Fruit fly (Drosophila melanogaster): ENCODE results near the gene CG3097.

CG3097 gene

DNA sequence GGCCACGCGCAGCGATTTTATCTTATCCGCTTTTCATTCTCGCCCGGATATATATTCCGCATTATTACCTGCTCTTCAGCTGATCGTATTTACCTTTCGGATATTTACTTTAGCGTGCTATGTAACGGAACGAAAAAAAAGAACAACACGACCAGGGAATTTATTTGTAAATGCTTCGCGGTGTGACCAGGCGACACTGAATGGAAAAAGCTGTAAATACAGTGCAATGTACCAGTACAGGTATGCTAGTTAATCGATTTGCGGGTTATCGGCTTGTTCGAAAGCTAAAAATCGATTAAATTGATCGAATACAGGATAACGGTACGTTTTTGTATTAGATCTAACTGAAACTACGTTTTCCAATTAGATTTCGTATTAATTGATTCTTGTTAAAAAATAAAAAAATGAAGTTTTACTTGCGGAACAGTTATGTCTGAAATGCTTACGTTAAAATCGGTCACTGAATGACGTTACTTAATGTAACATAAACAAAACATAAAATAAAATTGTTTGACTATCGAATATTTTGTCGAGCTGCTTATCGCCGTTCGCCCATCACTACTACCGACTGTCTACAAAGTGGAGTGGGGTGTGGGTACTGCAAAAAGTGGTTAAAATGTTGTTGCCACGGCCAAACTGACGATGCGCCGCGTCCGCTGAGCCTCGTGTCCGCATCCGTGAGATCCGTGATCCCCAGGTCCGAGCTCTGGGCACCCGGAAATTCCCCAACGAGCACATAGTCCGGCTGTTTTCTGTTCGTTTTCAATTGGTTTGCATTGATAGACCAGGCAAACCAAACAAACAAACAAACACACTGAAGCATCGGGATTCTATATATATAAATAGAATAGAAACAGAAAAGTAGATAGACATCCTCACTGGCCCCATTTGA, 6.3 kb downstream of the CG3097 start, which contains the start of the genes MAPk-Ak2 and CG42699 (continued):
- TF ChIP-seq Hr4 (GFP tag; optimal IDR thresholded peaks at IDR 0.05) (no peak), CG6792 (GFP tag; optimal IDR thresholded peaks at IDR 0.05) (peak; percentile 54), svp (GFP tag) (no peak), Ets21C (GFP tag; optimal IDR thresholded peaks at IDR 0.05) (no peak), lz (GFP tag; optimal IDR thresholded peaks at IDR 0.05) (no peak), vri (GFP tag; optimal IDR thresholded peaks at IDR 0.05) (peak; percentile 57), net (GFP tag; optimal IDR thresholded peaks at IDR 0.05) (peak; percentile 70), CG11294 (GFP tag; IDR thresholded peaks at IDR 0.05) (no peak), CG6163 (GFP tag; IDR thresholded peaks at IDR 0.05) (peak; percentile 34; the same call in 2 of the 3 replicates), fd85E (GFP tag; optimal IDR thresholded peaks at IDR 0.05) (no peak), cyc (GFP tag; optimal IDR thresholded peaks at IDR 0.05) (peak; percentile 3), ss (GFP tag; optimal IDR thresholded peaks at IDR 0.05) (peak; percentile 65 to 80), CG11902 (GFP tag; optimal IDR thresholded peaks at IDR 0.05) (no peak), Met (GFP tag; optimal IDR thresholded peaks at IDR 0.05) (peak; percentile 54), CG16779 (tag; optimal IDR thresholded peaks at IDR 0.05) (peak; percentile 52), CG10669 (GFP tag; optimal IDR thresholded peaks at IDR 0.05) (peak; percentile 58), Sox15 (GFP tag; optimal IDR thresholded peaks at IDR 0.05) (no peak), pdm3 (GFP tag; optimal IDR thresholded peaks at IDR 0.05) (peak; percentile 50), CG31627 (GFP tag; optimal IDR thresholded peaks at IDR 0.05) (no peak), CG11762 (GFP tag; optimal IDR thresholded peaks at IDR 0.05; ENCODE audit: insufficient read depth) (no peak), achi (GFP tag; optimal IDR thresholded peaks at IDR 0.05) (peak; percentile 42), esn (GFP tag; optimal IDR thresholded peaks at IDR 0.05) (peak; percentile 72), CG6854 (GFP tag; optimal IDR thresholded peaks at IDR 0.05) (peak; percentile 66), Eip78C (GFP tag) (peak; percentile 87), fkh (GFP tag; optimal IDR thresholded peaks at IDR 0.05) (peak; percentile 97)

DNA sequence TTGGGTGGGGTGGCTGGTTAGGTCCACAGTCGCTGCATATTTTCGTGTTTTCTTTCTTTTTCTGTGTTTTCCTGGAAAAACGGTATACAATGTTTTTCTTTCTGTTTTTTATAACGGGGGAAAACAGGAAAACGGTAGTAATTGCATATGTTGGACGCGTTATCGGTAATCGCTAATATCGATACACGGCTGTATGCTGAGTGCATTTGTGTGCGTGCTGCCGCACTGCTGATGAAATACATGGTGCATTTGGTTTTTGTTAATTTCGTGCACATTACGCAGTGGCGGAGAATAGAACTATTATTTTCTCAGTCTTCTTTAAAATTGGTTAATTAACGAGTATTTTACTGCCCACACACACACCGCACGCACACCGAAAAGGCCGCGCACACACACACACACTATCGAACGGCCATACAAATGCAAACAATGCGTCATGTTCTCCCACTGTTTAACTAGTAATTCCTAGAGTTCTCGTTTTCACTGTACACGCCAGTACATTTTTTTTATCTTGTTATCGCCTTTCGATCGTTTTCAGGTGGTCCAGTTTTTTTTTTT, 7.1 kb downstream of the CG3097 start:
- 0 out of 3 replicates have a peak, but pooled peaks have one; percentile 5 for TF ChIP-seq CG6163 (GFP tag; IDR thresholded peaks at IDR 0.05)
- no peak for TF ChIP-seq CG11762 (GFP tag; optimal IDR thresholded peaks at IDR 0.05; ENCODE audit: insufficient read depth)
- no peak for TF ChIP-seq net (GFP tag; optimal IDR thresholded peaks at IDR 0.05)
- peak; percentile 12; the same call in 1 of the 2 replicates for TF ChIP-seq CG15336 (GFP tag; IDR thresholded peaks at IDR 0.05)
- TF ChIP-seq CG3919 (GFP tag; optimal IDR thresholded peaks at IDR 0.05) = no peak
- no peak for TF ChIP-seq CG8319 (GFP tag; optimal IDR thresholded peaks at IDR 0.05)
- no peak for TF ChIP-seq fd59A (GFP tag; optimal IDR thresholded peaks at IDR 0.05)

DNA sequence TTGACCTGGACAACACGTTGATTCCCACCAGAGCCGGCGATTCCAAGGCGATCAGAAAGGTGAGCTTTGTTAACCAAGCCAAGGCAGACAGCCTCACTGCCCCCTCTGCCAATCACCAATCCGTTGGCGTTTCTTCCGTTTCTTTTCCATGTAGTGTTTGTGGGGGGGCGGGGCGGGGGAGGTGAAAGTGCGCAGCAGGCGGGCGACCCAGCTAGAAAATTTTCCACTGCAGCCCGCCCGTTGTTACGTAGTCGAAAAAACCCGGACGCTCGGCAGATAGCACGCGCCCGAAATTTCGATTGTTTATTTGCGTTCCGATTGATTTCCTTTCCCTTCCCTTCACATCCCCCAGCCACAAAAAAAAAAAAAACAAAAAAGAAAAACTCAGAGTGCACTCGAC, 14.4 kb downstream of the CG3097 start:
- peak; percentile 39 for TF ChIP-seq vri (GFP tag; optimal IDR thresholded peaks at IDR 0.05)
- no peak for TF ChIP-seq Ets21C (GFP tag; optimal IDR thresholded peaks at IDR 0.05)

DNA sequence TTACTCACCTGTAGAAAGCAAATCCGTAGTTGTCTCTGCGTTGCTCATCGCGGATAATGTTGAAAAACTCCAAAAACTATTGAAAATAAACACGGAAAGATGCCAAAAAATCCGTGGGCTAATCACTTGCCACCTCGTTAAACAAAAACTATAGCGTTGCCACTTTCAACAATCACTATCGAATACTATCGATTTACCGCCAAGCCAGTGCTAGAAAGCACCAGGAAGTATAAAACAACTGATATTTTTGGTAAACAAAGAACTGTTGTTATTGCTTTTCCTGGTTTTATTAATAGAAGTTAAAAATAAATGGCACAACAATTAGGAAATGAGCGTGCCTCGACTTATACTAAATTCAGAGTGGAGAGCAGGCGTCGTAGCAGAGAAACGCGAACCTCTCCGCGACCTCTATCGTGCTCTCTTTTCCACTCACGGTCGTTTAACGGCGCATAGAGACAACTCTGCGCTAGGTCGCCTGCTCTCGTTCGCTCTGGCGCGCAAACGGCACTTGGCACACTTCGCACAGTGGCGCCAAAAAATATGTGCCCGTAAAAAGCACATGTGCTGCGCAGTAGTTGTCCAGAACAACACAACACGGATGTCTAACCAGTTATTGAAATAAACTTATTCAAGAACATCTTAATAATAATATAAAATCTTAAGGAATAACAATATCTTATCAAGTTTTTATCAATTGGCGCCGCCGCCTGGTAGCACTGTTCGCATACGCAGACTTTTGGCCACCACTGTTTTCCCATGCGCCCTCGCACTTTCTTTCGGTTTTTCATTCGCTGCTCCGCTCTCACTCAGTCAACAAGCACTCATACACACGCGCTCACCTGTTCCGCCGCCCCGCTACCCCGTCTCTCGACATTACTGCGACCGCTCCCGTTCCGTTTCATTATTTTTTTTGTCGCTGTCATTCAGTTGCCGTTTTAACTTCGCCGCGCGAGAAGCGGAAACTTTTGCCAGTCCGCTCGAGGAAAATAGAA, 15.4 kb downstream of the CG3097 start, which contains the start of the genes lin-52 and CG15771:
Gene lin-52, minus strand, starts transcription at position 122 of the 992 bp plus-strand sequence.
Gene CG15771, plus strand, starts transcription at position 738 of the 992 bp plus-strand sequence.
- TF ChIP-seq Ets96B (tag; optimal IDR thresholded peaks at IDR 0.05) (peak; percentile 93), CG34406 (GFP tag; optimal IDR thresholded peaks at IDR 0.05) (peak; percentile 94), pdm3 (GFP tag; optimal IDR thresholded peaks at IDR 0.05) (peak; percentile 96), Sox15 (GFP tag; optimal IDR thresholded peaks at IDR 0.05) (peak; percentile 95), Hr39 (GFP tag; optimal IDR thresholded peaks at IDR 0.05) (peak; percentile 88), CG8119 (GFP tag; IDR thresholded peaks at IDR 0.05) (peak; percentile 98), CG10669 (GFP tag; optimal IDR thresholded peaks at IDR 0.05) (peak; percentile 95), CG3919 (GFP tag; optimal IDR thresholded peaks at IDR 0.05) (peak; percentile 94), net (GFP tag; optimal IDR thresholded peaks at IDR 0.05) (peak; percentile 95), CG1621 (tag; optimal IDR thresholded peaks at IDR 0.05) (peak; percentile 83), Gug (GFP tag; IDR thresholded peaks at IDR 0.05) (peak; percentile 95), Sox102F (GFP tag; optimal IDR thresholded peaks at IDR 0.05) (peak; percentile 94), CG11294 (GFP tag; IDR thresholded peaks at IDR 0.05) (peak; percentile 93), Sox14 (GFP tag; optimal IDR thresholded peaks at IDR 0.05) (peak; percentile 91), Eip78C (GFP tag) (peak; percentile 98), CG10631 (GFP tag; optimal IDR thresholded peaks at IDR 0.05) (peak; percentile 95), fd59A (GFP tag; optimal IDR thresholded peaks at IDR 0.05) (peak; percentile 94), CG32006 (GFP tag; optimal IDR thresholded peaks at IDR 0.05) (peak; percentile 97), Lpt (GFP tag; optimal IDR thresholded peaks at IDR 0.05) (peak; percentile 94), CG6792 (GFP tag; optimal IDR thresholded peaks at IDR 0.05) (peak; percentile 96), fd85E (GFP tag; optimal IDR thresholded peaks at IDR 0.05) (peak; percentile 89), achi (GFP tag; optimal IDR thresholded peaks at IDR 0.05) (peak; percentile 95)
